ENCODE assay signal across 1 fruit fly cellular context in genomic region chr2L:10306518-10307260, dm6.
TF ChIP-seq lines count a peak whose summit lies in the region.

TSS of gene CG5390 (minus strand) at chr2L:10306594.
TSS of gene CG4968 (plus strand) at chr2L:10306922.

TF ChIP-seq in whole organism, embryonic, 481 proteins besides CTCF, POLR2A, EP300 and RAD21 (continued from another document):
- no peak for TF ChIP-seq tap (tag; optimal IDR thresholded peaks at IDR 0.05; lab: Kevin White, UChicago)
- TF ChIP-seq CG14050 (GFP tag; IDR thresholded peaks at IDR 0.05; lab: Robert Waterston, UW) = peak; percentile 30; the same call in 1 of the 3 replicates
- TF ChIP-seq Dek (tag; optimal IDR thresholded peaks at IDR 0.05; lab: Kevin White, UChicago) = no peak
- no peak for TF ChIP-seq CG11093 (GFP tag; IDR thresholded peaks at IDR 0.05; lab: Robert Waterston, UW)
- TF ChIP-seq da (GFP tag; optimal IDR thresholded peaks at IDR 0.05; lab: Kevin White, UChicago) = no peak
- no peak for TF ChIP-seq CG7357 (GFP tag; IDR thresholded peaks at IDR 0.05; lab: Robert Waterston, UW)
- TF ChIP-seq ssp (GFP tag; IDR thresholded peaks at IDR 0.05; lab: Robert Waterston, UW) = 0 out of 2 replicates have a peak, but pooled peaks have one; percentile 17
- peak; percentile 8 for TF ChIP-seq CG1602 (GFP tag; optimal IDR thresholded peaks at IDR 0.05; lab: Kevin White, UChicago)
- TF ChIP-seq sqz (GFP tag; optimal IDR thresholded peaks at IDR 0.05; lab: Kevin White, UChicago) = peak; percentile 43
- peak; percentile 5 for TF ChIP-seq zfh2 (GFP tag; optimal IDR thresholded peaks at IDR 0.05; lab: Kevin White, UChicago)
- no peak for TF ChIP-seq oc (tag; optimal IDR thresholded peaks at IDR 0.05; lab: Kevin White, UChicago)
- TF ChIP-seq CG10979 (tag; optimal IDR thresholded peaks at IDR 0.05; lab: Kevin White, UChicago) = peak; percentile 62
- TF ChIP-seq shn (GFP tag; optimal IDR thresholded peaks at IDR 0.05; lab: Kevin White, UChicago) = no peak
- TF ChIP-seq CG6813 (GFP tag; optimal IDR thresholded peaks at IDR 0.05; lab: Kevin White, UChicago) = no peak
- no peak for TF ChIP-seq Trl (optimal IDR thresholded peaks at IDR 0.05; lab: Kevin White, UChicago)
- TF ChIP-seq Trl (GFP tag; optimal IDR thresholded peaks at IDR 0.05; lab: Kevin White, UChicago) = no peak
- TF ChIP-seq CG8478 (optimal IDR thresholded peaks at IDR 0.05; lab: Kevin White, UChicago) = no peak
- peak; percentile 67 for TF ChIP-seq CG12155 (GFP tag; optimal IDR thresholded peaks at IDR 0.05; lab: Kevin White, UChicago)
- peak; percentile 79 for TF ChIP-seq CG17829 (tag; optimal IDR thresholded peaks at IDR 0.05; lab: Kevin White, UChicago)
- no peak for TF ChIP-seq CG8089 (GFP tag; optimal IDR thresholded peaks at IDR 0.05; lab: Kevin White, UChicago)
- no peak for TF ChIP-seq aop (GFP tag; IDR thresholded peaks at IDR 0.05; lab: Robert Waterston, UW)
- TF ChIP-seq CG11695 (GFP tag; IDR thresholded peaks at IDR 0.05; lab: Robert Waterston, UW) = peak; percentile 72; the same call in 2 of the 3 replicates
- no peak for TF ChIP-seq eve (GFP tag; optimal IDR thresholded peaks at IDR 0.05; lab: Kevin White, UChicago)
- TF ChIP-seq grau (tag; optimal IDR thresholded peaks at IDR 0.05; lab: Kevin White, UChicago) = peak; percentile 78
- peak; percentile 64 for TF ChIP-seq CG3847 (GFP tag; IDR thresholded peaks at IDR 0.05; lab: Robert Waterston, UW)
- TF ChIP-seq B-H1 (GFP tag; IDR thresholded peaks at IDR 0.05; lab: Robert Waterston, UW) = peak; percentile 34; the same call in 1 of the 3 replicates
- peak; percentile 27; the same call in 1 of the 2 replicates for TF ChIP-seq ato (GFP tag; IDR thresholded peaks at IDR 0.05; lab: Robert Waterston, UW; ENCODE audit: partially characterized antibody)
- TF ChIP-seq E2f1 (GFP tag; IDR thresholded peaks at IDR 0.05; lab: Robert Waterston, UW) = no peak
- TF ChIP-seq CG12104 (GFP tag; optimal IDR thresholded peaks at IDR 0.05; lab: Kevin White, UChicago) = peak; percentile 39
- no peak for TF ChIP-seq CG4282 (GFP tag; optimal IDR thresholded peaks at IDR 0.05; lab: Kevin White, UChicago)
- peak in 1 of 2 experiments; percentile 31 for TF ChIP-seq crp (GFP tag; optimal IDR thresholded peaks at IDR 0.05; lab: Kevin White, UChicago)
- TF ChIP-seq Mad (GFP tag; optimal IDR thresholded peaks at IDR 0.05; lab: Kevin White, UChicago) = peak; percentile 14
- peak; percentile 56 for TF ChIP-seq odd (GFP tag; optimal IDR thresholded peaks at IDR 0.05; lab: Kevin White, UChicago)
- no peak for TF ChIP-seq insv (GFP tag; optimal IDR thresholded peaks at IDR 0.05; lab: Kevin White, UChicago)
- no peak for TF ChIP-seq tna (GFP tag; IDR thresholded peaks at IDR 0.05; lab: Robert Waterston, UW; ENCODE audit: partially characterized antibody)
- TF ChIP-seq wdn (GFP tag; IDR thresholded peaks at IDR 0.05; lab: Robert Waterston, UW) = peak; percentile 38; the same call in 1 of the 2 replicates
- TF ChIP-seq Hmx (GFP tag; optimal IDR thresholded peaks at IDR 0.05; lab: Kevin White, UChicago) = no peak
- peak; percentile 88 for TF ChIP-seq lbe (GFP tag; optimal IDR thresholded peaks at IDR 0.05; lab: Kevin White, UChicago)
